Fruit fly (Drosophila melanogaster) Kc167 (cell line): ENCODE results near the gene Mtpalpha.

ENCODE experiments used
- Myc ChIP-seq: fragments of >200 bp; optimal IDR thresholded peaks from 2 replicates; lab custom pipeline; 2017; ENCODE audit warnings: missing external identifiers
- Sin3A ChIP-seq: fragments of >200 bp; optimal IDR thresholded peaks from 2 replicates; lab custom pipeline; 2018; ENCODE audit warnings: missing external identifiers
- h ChIP-seq: fragments of >200 bp; optimal IDR thresholded peaks from 3 replicates; lab custom pipeline; 2018; ENCODE audit warnings: missing external identifiers
- insv ChIP-seq: fragments of >200 bp; optimal IDR thresholded peaks from 3 replicates; lab custom pipeline; 2018; ENCODE audit warnings: missing external identifiers
- psq ChIP-seq: fragments of >200 bp; optimal IDR thresholded peaks from 2 replicates; lab custom pipeline; 2017; ENCODE audit warnings: missing external identifiers
- ttk ChIP-seq: sonication (Bioruptor generic); optimal IDR thresholded peaks from 2 replicates; lab custom pipeline; 2017; ENCODE audit warnings: missing external identifiers

The Mtpalpha gene

DNA sequence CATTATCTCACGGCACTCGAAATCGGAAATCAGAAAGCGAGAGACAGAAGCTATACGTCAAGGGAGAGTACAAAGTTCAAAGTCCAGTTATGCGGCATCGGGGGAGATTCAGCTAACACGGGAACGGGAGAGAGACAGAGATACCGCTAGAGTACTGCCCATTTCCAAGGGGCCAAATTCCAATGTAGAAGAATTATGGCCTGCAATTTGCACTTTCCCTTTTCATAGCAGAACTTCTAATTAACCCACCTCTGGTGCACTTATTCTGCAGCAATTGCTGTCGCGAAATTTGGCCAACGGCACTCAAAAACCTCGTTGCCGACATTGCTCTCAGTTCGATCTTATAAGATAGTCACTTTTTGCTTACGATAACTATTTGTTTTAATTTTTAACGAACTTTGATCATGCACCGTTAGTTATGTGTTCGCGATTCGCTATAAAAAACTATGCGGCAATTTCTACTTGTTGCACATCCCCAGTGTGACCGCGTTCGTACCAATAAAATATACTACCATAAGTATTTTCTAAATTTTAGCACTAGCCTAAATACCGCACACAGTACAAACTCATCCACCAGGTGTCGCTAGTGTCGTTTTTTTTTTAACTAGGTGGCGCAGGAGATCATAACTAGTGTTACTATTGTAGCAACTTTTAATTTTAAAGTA lies at the start of gene Mtpalpha:
Gene Mtpalpha, minus strand, starts transcription at position 501 of the 665 bp plus-strand sequence.
- TF ChIP-seq Myc (lab: Kevin White, UChicago) (no peak), h (lab: Kevin White, UChicago) (no peak), Sin3A (no peak), psq (lab: Kevin White, UChicago) (no peak), ttk (lab: Kevin White, UChicago) (no peak), insv (lab: Kevin White, UChicago) (no peak)

DNA sequence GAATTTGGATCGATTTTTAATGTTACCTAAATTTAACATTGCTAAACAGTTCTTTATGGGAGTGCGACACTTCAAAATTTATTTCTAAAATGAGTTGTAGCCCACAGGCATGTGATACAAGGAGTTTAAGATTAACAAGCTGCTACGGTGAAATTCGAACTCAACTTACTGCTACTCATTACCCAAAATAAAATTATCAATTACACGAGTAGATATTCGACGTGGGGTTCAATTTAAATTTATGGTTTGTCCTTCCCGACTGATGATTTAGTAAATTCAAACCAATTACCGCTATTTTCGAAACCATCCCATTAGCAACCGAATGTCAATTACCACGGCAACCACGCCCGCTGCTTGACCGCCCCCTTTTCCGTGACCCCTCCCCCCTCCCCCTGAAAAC lies 48.6 kb upstream of the Mtpalpha start, which contains the start of gene CG31882:
Gene CG31882, minus strand, starts transcription at position 101 of the 400 bp plus-strand sequence.
- TF ChIP-seq psq (lab: Kevin White, UChicago) = no peak
- no peak for TF ChIP-seq insv (lab: Kevin White, UChicago)
- no peak for TF ChIP-seq h (lab: Kevin White, UChicago)
- TF ChIP-seq Myc (lab: Kevin White, UChicago) = no peak
- no peak for TF ChIP-seq ttk (lab: Kevin White, UChicago)
- TF ChIP-seq Sin3A = no peak

DNA sequence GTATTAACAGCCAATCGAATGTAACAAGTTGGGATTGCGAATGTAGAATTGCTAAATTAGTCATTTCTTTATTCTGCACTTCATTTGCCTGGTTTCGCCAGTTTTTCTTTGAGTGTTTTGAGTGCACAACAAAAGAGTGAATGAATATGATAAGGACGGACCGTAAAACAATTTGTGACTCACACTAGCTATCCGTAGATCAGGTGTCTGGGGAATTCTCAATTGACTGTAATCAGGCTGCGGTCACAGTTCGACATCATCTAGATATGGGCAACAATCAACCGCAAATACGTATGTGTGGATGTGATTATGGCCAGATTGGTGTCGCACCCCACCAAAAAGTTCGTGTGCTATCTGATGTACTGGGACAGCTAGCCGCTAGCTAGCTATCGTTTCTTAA lies 43.4 kb upstream of the Mtpalpha start:
- TF ChIP-seq Myc (lab: Kevin White, UChicago) = no peak
- no peak for TF ChIP-seq psq (lab: Kevin White, UChicago)

DNA sequence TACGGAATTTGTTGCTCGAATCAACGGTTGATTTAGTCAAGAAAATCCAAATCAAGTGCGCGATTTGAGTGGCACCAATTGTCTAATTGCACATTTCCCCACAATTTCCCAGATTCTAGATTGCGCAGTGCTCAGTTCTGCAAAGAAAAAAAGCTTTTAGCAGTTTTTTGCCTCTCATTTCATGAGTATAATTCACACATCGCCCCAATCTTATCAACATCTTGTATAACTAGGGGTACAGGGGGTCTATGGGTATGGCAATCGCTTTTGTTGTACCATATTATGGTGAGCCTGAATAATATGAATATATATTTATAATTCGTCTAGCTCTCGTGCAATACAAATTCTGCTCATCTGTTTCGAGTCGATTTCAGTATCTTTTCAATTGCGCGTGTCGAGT lies 42.3 kb upstream of the Mtpalpha start:
- TF ChIP-seq Sin3A (no peak), psq (lab: Kevin White, UChicago) (no peak), h (lab: Kevin White, UChicago) (no peak), Myc (lab: Kevin White, UChicago) (no peak), ttk (lab: Kevin White, UChicago) (no peak), insv (lab: Kevin White, UChicago) (no peak)

DNA sequence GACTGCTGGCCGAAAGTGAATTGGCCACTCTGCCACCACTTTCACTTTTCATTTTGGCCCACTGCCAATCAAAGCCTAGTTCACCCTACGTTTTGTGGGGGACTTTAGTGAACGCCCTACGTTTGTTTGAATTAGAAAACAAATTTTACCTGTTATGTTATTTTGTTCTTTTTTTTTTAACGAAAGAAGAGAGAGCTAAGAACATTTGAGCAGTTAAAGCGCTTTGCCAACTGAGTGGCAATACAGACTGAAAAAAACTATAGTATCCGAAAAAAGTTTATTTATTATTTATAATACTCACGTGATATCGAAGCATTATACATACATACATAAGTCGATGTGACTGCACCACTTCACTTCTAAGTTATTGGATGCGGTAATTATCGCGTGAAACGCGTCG lies 41.3 kb upstream of the Mtpalpha start:
- TF ChIP-seq psq (lab: Kevin White, UChicago) (no peak), insv (lab: Kevin White, UChicago) (no peak), Sin3A (no peak), h (lab: Kevin White, UChicago) (no peak), ttk (lab: Kevin White, UChicago) (no peak), Myc (lab: Kevin White, UChicago) (no peak)

DNA sequence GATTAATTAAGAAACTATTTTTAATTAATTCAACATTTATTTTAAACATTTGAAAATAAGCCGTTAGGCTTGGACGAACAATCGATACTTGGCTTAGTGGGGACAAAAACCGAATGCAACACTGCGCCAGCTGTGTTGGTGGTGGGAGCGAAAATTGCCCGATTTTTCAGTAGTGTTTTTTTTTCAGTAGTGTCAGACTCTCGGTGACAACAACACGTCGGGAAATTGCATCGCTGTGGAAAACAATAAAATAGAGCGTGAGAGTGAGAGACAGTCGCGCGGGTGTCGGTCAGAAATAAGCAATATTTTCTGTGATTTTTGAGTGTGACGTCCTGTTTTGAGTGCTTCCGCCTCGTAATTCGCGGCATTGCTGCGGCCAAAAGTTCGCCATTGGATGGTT lies 40.1 kb upstream of the Mtpalpha start:
- no peak for TF ChIP-seq Sin3A
- TF ChIP-seq psq (lab: Kevin White, UChicago) = no peak
- TF ChIP-seq h (lab: Kevin White, UChicago) = no peak
- TF ChIP-seq ttk (lab: Kevin White, UChicago) = no peak
- no peak for TF ChIP-seq Myc (lab: Kevin White, UChicago)
- TF ChIP-seq insv (lab: Kevin White, UChicago) = no peak

DNA sequence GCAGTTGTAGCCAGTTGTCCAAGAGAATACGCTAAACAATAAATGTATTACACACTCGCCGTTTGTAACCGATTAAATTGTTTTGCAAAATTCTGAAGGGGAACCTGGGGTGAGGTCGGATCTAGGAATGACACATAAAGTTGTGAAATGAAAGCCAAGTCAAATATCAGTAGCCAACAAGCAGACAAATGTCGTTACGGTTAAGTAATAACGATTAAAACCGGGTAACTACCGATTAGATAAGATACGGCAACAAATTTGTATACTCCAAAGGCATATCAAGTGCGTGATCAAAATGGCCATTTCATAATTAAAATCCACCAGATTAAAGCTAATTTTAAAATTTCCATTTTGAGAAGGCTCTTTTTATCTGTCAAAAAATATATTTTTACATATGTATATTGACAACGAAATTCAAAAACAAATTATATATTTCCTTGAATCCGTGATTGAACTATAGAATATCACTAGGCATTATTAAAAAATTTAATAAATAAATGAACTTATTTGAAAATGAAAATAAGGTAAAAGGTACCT lies 39.5 kb upstream of the Mtpalpha start, which contains the start of gene GlcAT-S:
Gene GlcAT-S, plus strand, starts transcription at position 487 of the 537 bp plus-strand sequence.
- no peak for TF ChIP-seq ttk (lab: Kevin White, UChicago)

DNA sequence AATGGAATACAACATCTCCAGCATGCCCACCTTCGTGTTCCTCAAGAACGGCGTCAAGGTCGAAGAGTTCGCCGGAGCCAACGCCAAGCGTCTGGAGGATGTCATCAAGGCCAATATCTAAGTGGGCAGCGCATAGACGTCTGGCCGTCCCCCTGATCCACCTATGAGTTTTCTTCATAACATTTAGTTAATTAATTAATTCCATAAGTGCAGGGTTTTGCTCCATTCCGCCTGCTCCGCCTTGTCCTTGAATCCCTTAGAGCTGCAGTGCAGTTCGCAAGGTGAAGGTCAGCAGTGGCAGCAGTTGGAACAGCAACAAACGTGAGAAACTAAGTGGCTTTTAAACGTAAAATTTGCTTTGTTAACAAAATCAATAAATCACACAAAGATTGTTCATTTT lies 39.0 kb upstream of the Mtpalpha start:
- TF ChIP-seq psq (lab: Kevin White, UChicago) = no peak
- no peak for TF ChIP-seq Myc (lab: Kevin White, UChicago)
- TF ChIP-seq h (lab: Kevin White, UChicago) = no peak
- no peak for TF ChIP-seq ttk (lab: Kevin White, UChicago)
- no peak for TF ChIP-seq Sin3A
- TF ChIP-seq insv (lab: Kevin White, UChicago) = no peak

DNA sequence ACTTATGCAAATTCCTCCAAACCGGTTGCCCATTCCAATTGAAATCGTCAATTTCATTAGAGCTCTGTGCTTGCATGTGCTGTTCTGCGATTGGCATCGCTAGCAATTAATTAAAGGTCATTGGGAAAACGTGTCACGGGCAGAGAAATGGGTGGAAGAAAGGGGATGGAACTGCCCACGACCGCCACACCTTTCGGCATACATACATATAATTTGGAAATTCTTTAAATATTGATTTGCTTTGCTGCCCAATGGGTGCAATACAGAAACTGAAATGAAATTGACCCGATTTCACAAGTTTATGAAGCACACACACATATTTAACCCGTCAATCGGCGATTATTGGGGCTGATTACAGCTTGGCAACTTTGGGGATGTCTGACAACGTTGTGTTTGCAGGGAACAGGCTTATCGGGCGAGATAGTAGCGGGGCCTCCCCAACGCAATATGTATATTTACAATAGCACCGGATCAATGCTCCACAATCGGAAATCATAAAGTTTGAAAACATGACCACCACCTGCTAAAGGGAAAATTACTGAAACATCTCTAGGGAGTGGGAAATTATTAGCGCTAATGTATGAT lies 38.2 kb upstream of the Mtpalpha start:
- TF ChIP-seq psq (lab: Kevin White, UChicago) (no peak), Sin3A (no peak), insv (lab: Kevin White, UChicago) (no peak), ttk (lab: Kevin White, UChicago) (no peak), h (lab: Kevin White, UChicago) (no peak), Myc (lab: Kevin White, UChicago) (no peak)

DNA sequence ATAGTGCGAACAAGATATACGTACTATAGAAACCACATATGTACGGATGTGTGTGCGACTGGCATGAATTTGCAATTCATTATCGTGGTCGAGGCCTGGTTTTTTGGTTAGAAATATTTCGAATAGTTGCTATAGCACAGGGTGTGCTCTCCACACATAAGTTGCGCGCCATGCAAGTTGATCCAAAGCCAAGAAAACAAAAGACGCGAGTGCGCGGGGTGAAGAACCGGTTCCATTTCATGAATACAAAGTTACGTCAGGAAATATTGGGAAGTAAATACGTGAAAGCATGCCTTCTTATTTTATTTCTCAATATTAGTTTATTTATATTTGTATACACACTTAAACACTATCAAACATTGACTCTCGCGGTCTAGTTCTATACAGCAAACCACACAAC lies 37.4 kb upstream of the Mtpalpha start:
- no peak for TF ChIP-seq Sin3A
- no peak for TF ChIP-seq Myc (lab: Kevin White, UChicago)
- no peak for TF ChIP-seq ttk (lab: Kevin White, UChicago)
- TF ChIP-seq insv (lab: Kevin White, UChicago) = no peak
- TF ChIP-seq psq (lab: Kevin White, UChicago) = no peak
- no peak for TF ChIP-seq h (lab: Kevin White, UChicago)

DNA sequence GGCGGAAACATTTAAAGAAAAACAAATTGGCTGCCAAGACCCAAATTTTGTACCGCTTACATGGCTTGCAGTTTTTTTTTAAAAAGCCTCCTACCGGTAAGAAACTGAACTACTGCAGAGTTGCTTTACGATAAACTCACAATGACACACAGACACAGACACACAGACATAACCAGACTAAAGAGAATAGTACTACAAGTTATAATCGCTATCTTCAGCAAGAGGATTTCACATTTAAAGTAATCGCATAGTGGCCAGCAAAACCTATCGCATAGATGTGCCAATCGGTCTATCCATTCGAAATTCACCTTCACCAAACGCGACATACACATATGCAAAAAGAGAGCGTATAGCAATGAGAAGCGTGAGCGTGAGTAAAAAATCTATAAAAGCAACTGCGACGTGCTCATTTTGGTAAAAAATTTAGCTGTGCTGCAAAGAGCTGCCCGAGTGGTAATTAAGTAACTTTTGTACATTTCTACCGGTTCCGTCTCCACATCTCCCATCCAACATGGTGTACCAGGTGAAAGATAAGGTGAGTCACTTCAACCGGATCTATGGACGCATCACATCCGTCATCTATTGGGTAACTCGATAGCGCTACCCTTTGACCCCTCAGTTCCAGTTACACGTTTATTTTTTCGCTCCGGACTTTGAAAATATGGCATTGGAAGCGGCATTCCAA lies 36.6 kb upstream of the Mtpalpha start, which contains the start of gene Trx2:
Gene Trx2, plus strand, starts transcription at position 161 of the 685 bp plus-strand sequence.
- TF ChIP-seq psq (lab: Kevin White, UChicago) = no peak
- TF ChIP-seq h (lab: Kevin White, UChicago) = no peak
- TF ChIP-seq ttk (lab: Kevin White, UChicago) = no peak
- TF ChIP-seq insv (lab: Kevin White, UChicago) = no peak
- no peak for TF ChIP-seq Sin3A
- no peak for TF ChIP-seq Myc (lab: Kevin White, UChicago)
